Fruit fly (Drosophila melanogaster): ENCODE measurements around the gene ppk22.
A peak's percentile ranks its signal among the peaks of the same experiment; 100 is the strongest.

ppk22 gene

DNA sequence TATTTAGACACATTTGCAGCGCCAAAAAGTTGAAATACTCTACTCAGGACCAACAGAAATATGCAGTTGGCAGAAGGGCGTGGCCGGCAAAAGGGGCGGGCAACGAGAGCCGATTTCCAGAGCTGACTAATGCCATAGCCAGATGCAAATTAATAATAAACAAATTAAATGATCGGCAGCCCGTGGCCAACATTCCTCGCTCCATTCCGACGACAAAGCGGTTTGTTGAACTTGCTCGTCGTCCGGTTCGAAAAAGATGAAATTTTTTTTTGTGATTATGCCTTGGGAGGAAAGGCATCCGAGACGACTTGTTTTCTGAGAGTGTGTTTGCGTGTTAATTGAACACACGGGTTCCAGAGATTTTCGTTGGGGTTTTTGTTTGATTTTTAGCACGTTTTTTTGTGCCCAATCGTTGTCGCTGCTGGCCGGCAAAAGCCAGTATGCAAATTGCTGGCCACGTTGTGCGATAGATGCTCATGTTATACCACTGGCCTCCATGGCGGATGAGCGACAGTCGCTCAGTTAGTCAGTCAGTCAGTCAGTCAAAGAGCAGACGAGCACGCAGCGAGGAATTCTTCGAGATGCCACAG, 29.8 kb upstream of the ppk22 start:
- TF ChIP-seq Ets65A (GFP tag) (peak; percentile 39), abd-A (tag; optimal IDR thresholded peaks at IDR 0.05) (peak; percentile 30), ATbp (GFP tag; optimal IDR thresholded peaks at IDR 0.05) (no peak), CG8281 (tag; optimal IDR thresholded peaks at IDR 0.05) (peak; percentile 49), her (GFP tag; optimal IDR thresholded peaks at IDR 0.05) (no peak), Chrac-16 (GFP tag; optimal IDR thresholded peaks at IDR 0.05) (no peak), cwo (GFP tag; optimal IDR thresholded peaks at IDR 0.05) (peak; percentile 78), CG15073 (GFP tag; optimal IDR thresholded peaks at IDR 0.05) (no peak), lov (optimal IDR thresholded peaks at IDR 0.05) (no peak), lov (GFP tag; IDR thresholded peaks at IDR 0.05) (no peak), sqz (GFP tag; optimal IDR thresholded peaks at IDR 0.05) (peak; percentile 35), slou (GFP tag; optimal IDR thresholded peaks at IDR 0.05) (no peak), CG1647 (GFP tag; optimal IDR thresholded peaks at IDR 0.05) (no peak), ham (GFP tag; IDR thresholded peaks at IDR 0.05) (no peak), sd (tag; optimal IDR thresholded peaks at IDR 0.05) (peak; percentile 96), CG8388 (GFP tag; optimal IDR thresholded peaks at IDR 0.05) (no peak), cg (GFP tag; optimal IDR thresholded peaks at IDR 0.05) (no peak), CG31388 (GFP tag; optimal IDR thresholded peaks at IDR 0.05) (no peak), cas (GFP tag; IDR thresholded peaks at IDR 0.05) (no peak), Pdp1 (GFP tag; optimal IDR thresholded peaks at IDR 0.05) (peak in 1 of 2 experiments; percentile 20), sug (tag; optimal IDR thresholded peaks at IDR 0.05) (no peak), CG6683 (GFP tag; optimal IDR thresholded peaks at IDR 0.05) (no peak), sisA (GFP tag; IDR thresholded peaks at IDR 0.05) (no peak), GATAe (GFP tag; conservative IDR thresholded peaks at IDR 0.05) (no peak), Usf (GFP tag; optimal IDR thresholded peaks at IDR 0.05) (no peak), CG5245 (GFP tag; optimal IDR thresholded peaks at IDR 0.05) (no peak), fu2 (GFP tag; optimal IDR thresholded peaks at IDR 0.05) (no peak), Dll (GFP tag; IDR thresholded peaks at IDR 0.05; ENCODE audit: partially characterized antibody) (no peak), Hr3 (GFP tag; optimal IDR thresholded peaks at IDR 0.05) (no peak), gsb (GFP tag; IDR thresholded peaks at IDR 0.05) (no peak), Lim3 (GFP tag; IDR thresholded peaks at IDR 0.05) (no peak), CTCF (GFP tag; optimal IDR thresholded peaks at IDR 0.05) (no peak), Dip2 (GFP tag; IDR thresholded peaks at IDR 0.05) (no peak), CG34224 (GFP tag; IDR thresholded peaks at IDR 0.05; ENCODE audit: partially characterized antibody) (no peak), bab2 (GFP tag; optimal IDR thresholded peaks at IDR 0.05) (no peak), CG1024 (GFP tag; IDR thresholded peaks at IDR 0.05) (no peak), CG33213 (GFP tag; optimal IDR thresholded peaks at IDR 0.05) (no peak), chinmo (GFP tag; IDR thresholded peaks at IDR 0.05; ENCODE audit: partially characterized antibody) (0 out of 4 replicates have a peak, but pooled peaks have one; percentile 70), CG4730 (GFP tag; IDR thresholded peaks at IDR 0.05) (no peak), dysf (GFP tag; IDR thresholded peaks at IDR 0.05) (no peak), YL-1 (GFP tag; optimal IDR thresholded peaks at IDR 0.05) (no peak), maf-S (GFP tag; optimal IDR thresholded peaks at IDR 0.05) (no peak), kah (GFP tag; optimal IDR thresholded peaks at IDR 0.05) (no peak), kni (GFP tag; optimal IDR thresholded peaks at IDR 0.05) (peak; percentile 29), CG3065 (GFP tag; optimal IDR thresholded peaks at IDR 0.05) (no peak), CG10543 (GFP tag; optimal IDR thresholded peaks at IDR 0.05) (peak; percentile 17), CG12769 (tag; optimal IDR thresholded peaks at IDR 0.05) (peak; percentile 74), CG13894 (tag; optimal IDR thresholded peaks at IDR 0.05) (no peak), luna (GFP tag; optimal IDR thresholded peaks at IDR 0.05) (no peak), shn (GFP tag; optimal IDR thresholded peaks at IDR 0.05) (no peak), sima (GFP tag; optimal IDR thresholded peaks at IDR 0.05) (no peak), CG13123 (GFP tag; optimal IDR thresholded peaks at IDR 0.05) (no peak)
